Fruit fly (Drosophila melanogaster) whole organism, embryonic: ENCODE data around the gene Hr96.

Source experiments
- B-H2 ChIP-seq: fragments of 200-800 bp; sonication (Bioruptor generic); optimal IDR thresholded peaks from 2 replicates; lab custom pipeline; 2018; ENCODE audit warnings: missing biosample characterization, mild to moderate bottlenecking, missing genetic modification characterization
- Blimp-1 ChIP-seq: fragments of 200-800 bp; sonication (Bioruptor generic); optimal IDR thresholded peaks from 3 replicates; lab custom pipeline; 2018; ENCODE audit warnings: missing biosample characterization, missing genetic modification characterization, mild to moderate bottlenecking, moderate library complexity, missing genetic modification reagents
- BtbVII ChIP-seq: fragments of 200-800 bp; sonication (Bioruptor generic); optimal IDR thresholded peaks from 3 replicates; lab custom pipeline; 2017; ENCODE audit warnings: missing biosample characterization, mild to moderate bottlenecking, missing genetic modification characterization
- CG1024 ChIP-seq: fragments of 200-800 bp; sonication (Bioruptor generic); IDR thresholded peaks from 2 replicates; pipeline ENCODE4 v1.3.6; 2022; ENCODE audit warnings: missing biosample characterization, missing genetic modification characterization
- CG12155 ChIP-seq: fragments of 200-800 bp; sonication (Bioruptor generic); optimal IDR thresholded peaks from 3 replicates; lab custom pipeline; 2016; ENCODE audit warnings: missing biosample characterization, missing genetic modification characterization
- CG13775 ChIP-seq: fragments of 200-800 bp; sonication (Bioruptor generic); optimal IDR thresholded peaks from 3 replicates; lab custom pipeline; 2017; ENCODE audit warnings: missing biosample characterization, mild to moderate bottlenecking, missing genetic modification characterization
- CG14667 ChIP-seq: fragments of 200-800 bp; sonication (Bioruptor generic); IDR thresholded peaks from 2 replicates; pipeline ENCODE4 v1.3.6; 2022; ENCODE audit warnings: missing biosample characterization, missing genetic modification characterization
- CG1529 ChIP-seq: fragments of 200-800 bp; sonication (Bioruptor generic); optimal IDR thresholded peaks from 3 replicates; lab custom pipeline; 2018; ENCODE audit warnings: missing biosample characterization, missing genetic modification characterization
- CG1647 ChIP-seq: fragments of 200-800 bp; sonication (Bioruptor generic); optimal IDR thresholded peaks from 3 replicates; lab custom pipeline; 2016; ENCODE audit warnings: missing biosample characterization, missing genetic modification characterization
- CG16863 ChIP-seq: fragments of 200-800 bp; sonication (Bioruptor generic); optimal IDR thresholded peaks from 3 replicates; lab custom pipeline; 2016; ENCODE audit warnings: missing biosample characterization, missing genetic modification characterization
- CG17359 ChIP-seq: fragments of 200-800 bp; sonication (Bioruptor generic); optimal IDR thresholded peaks from 3 replicates; lab custom pipeline; 2018; ENCODE audit warnings: missing biosample characterization, mild to moderate bottlenecking, missing genetic modification characterization, moderate library complexity
- CG17829 ChIP-seq: fragments of 200-800 bp; optimal IDR thresholded peaks from 2 replicates; lab custom pipeline; 2019; ENCODE audit warnings: missing biosample characterization, mild to moderate bottlenecking, missing genetic modification characterization, moderate library complexity
- CG1832 ChIP-seq: fragments of 200-800 bp; sonication (Bioruptor generic); optimal IDR thresholded peaks from 2 replicates; lab custom pipeline; 2017; ENCODE audit warnings: missing biosample characterization, mild to moderate bottlenecking, missing genetic modification characterization, inconsistent platforms
- CG18764 ChIP-seq: fragments of 200-800 bp; sonication (Bioruptor generic); optimal IDR thresholded peaks from 3 replicates; lab custom pipeline; 2016; ENCODE audit warnings: missing biosample characterization, missing genetic modification characterization
- CG30020 ChIP-seq: fragments of 200-800 bp; optimal IDR thresholded peaks from 2 replicates; lab custom pipeline; 2019; ENCODE audit warnings: missing biosample characterization, mild to moderate bottlenecking, missing genetic modification characterization, moderate library complexity
- CG3995 ChIP-seq: fragments of 200-800 bp; sonication (Bioruptor generic); optimal IDR thresholded peaks from 3 replicates; lab custom pipeline; 2016; ENCODE audit warnings: missing biosample characterization, missing genetic modification characterization
- CG6683 ChIP-seq: fragments of 200-800 bp; sonication (Bioruptor generic); optimal IDR thresholded peaks from 2 replicates; lab custom pipeline; 2017; ENCODE audit warnings: missing biosample characterization, mild to moderate bottlenecking, missing genetic modification characterization, missing genetic modification reagents
- CG6765 ChIP-seq: fragments of 200-800 bp; sonication (Bioruptor generic); optimal IDR thresholded peaks from 3 replicates; lab custom pipeline; 2017; ENCODE audit warnings: missing biosample characterization, mild to moderate bottlenecking, missing genetic modification characterization
- CG6854 ChIP-seq: fragments of 200-800 bp; sonication (Bioruptor generic); optimal IDR thresholded peaks from 3 replicates; lab custom pipeline; 2017; ENCODE audit warnings: missing biosample characterization, mild to moderate bottlenecking, missing genetic modification characterization
- CG7745 ChIP-seq: fragments of 200-800 bp; sonication (Bioruptor generic); optimal IDR thresholded peaks from 2 replicates; lab custom pipeline; 2018; ENCODE audit warnings: missing biosample characterization, mild to moderate bottlenecking, missing genetic modification characterization, moderate library complexity
- CG7987 ChIP-seq: fragments of 200-800 bp; sonication (Bioruptor generic); optimal IDR thresholded peaks from 2 replicates; lab custom pipeline; 2018; ENCODE audit warnings: missing biosample characterization, mild to moderate bottlenecking, missing genetic modification characterization, moderate library complexity
- HLH3B ChIP-seq: fragments of 200-800 bp; sonication (Bioruptor generic); IDR thresholded peaks from 2 replicates; pipeline ENCODE4 v1.3.6; 2022; ENCODE audit warnings: missing biosample characterization, missing genetic modification characterization
- HLHmδ ChIP-seq: fragments of 200-800 bp; sonication (Bioruptor generic); optimal IDR thresholded peaks from 2 replicates; lab custom pipeline; 2018; ENCODE audit warnings: missing biosample characterization, mild to moderate bottlenecking, missing genetic modification characterization, moderate library complexity
- Hand ChIP-seq: fragments of 200-800 bp; sonication (Bioruptor generic); optimal IDR thresholded peaks from 2 replicates; lab custom pipeline; 2017; ENCODE audit warnings: mild to moderate bottlenecking, missing biosample characterization, missing genetic modification reagents, missing genetic modification characterization
- HmgZ ChIP-seq: fragments of 200-800 bp; sonication (Bioruptor generic); optimal IDR thresholded peaks from 2 replicates; lab custom pipeline; 2018; ENCODE audit warnings: missing biosample characterization, mild to moderate bottlenecking, missing genetic modification characterization
- Hsf ChIP-seq: fragments of 200-800 bp; sonication (Bioruptor generic); optimal IDR thresholded peaks from 3 replicates; lab custom pipeline; 2016; ENCODE audit warnings: missing biosample characterization, missing genetic modification characterization
- Med ChIP-seq: fragments of 200-800 bp; sonication (Bioruptor generic); peaks from one replicate; lab custom pipeline; 2016; ENCODE audit warnings: missing biosample characterization, missing genetic modification characterization, mild to moderate bottlenecking, inconsistent platforms, moderate library complexity
- PHDP ChIP-seq: fragments of 200-800 bp; sonication (Bioruptor generic); optimal IDR thresholded peaks from 3 replicates; lab custom pipeline; 2018; ENCODE audit warnings: missing biosample characterization, mild to moderate bottlenecking, missing genetic modification characterization, moderate library complexity
- Poxn ChIP-seq: fragments of 200-800 bp; sonication (Bioruptor generic); IDR thresholded peaks from 2 replicates; pipeline ENCODE4 v1.3.6; 2022; ENCODE audit warnings: missing biosample characterization, missing genetic modification characterization
- Sox100B ChIP-seq: fragments of 200-800 bp; sonication (Bioruptor generic); optimal IDR thresholded peaks from 3 replicates; lab custom pipeline; 2018; ENCODE audit warnings: missing biosample characterization, mild to moderate bottlenecking, missing genetic modification characterization
- Trl ChIP-seq, 3 experiments: fragments of >200 bp in 2 of 3; fragments of 200-800 bp in 1 of 3; sonication (Bioruptor generic) in 1 of 3; optimal IDR thresholded peaks; 2 replicates in 1 of 3; 3 replicates in 2 of 3; lab custom pipeline; 2016 to 2017; ENCODE audit warnings: missing biosample characterization in 1 of 3, missing genetic modification characterization in 1 of 3
- ara ChIP-seq: fragments of 200-800 bp; sonication (Bioruptor generic); IDR thresholded peaks from 2 replicates; pipeline ENCODE4 v1.3.6; 2022; ENCODE audit warnings: missing biosample characterization, missing genetic modification characterization
- bsh ChIP-seq, 2 experiments: fragments of 200-800 bp; sonication (Bioruptor generic); optimal IDR thresholded peaks; 2 replicates each; lab custom pipeline; 2017 to 2018; ENCODE audit warnings: mild to moderate bottlenecking in 2 of 2, missing biosample characterization in 2 of 2, missing genetic modification characterization in 2 of 2, moderate library complexity in 1 of 2
- chif ChIP-seq, 2 experiments: fragments of 200-800 bp; sonication (Bioruptor generic); optimal IDR thresholded peaks; 3 replicates each; lab custom pipeline; 2016; ENCODE audit warnings: missing biosample characterization in 2 of 2, missing genetic modification characterization in 2 of 2
- crp ChIP-seq, 2 experiments: fragments of 200-800 bp; sonication (Bioruptor generic); optimal IDR thresholded peaks; 2 replicates in 1 of 2; 3 replicates in 1 of 2; lab custom pipeline; 2017; ENCODE audit warnings: missing biosample characterization in 2 of 2, missing genetic modification characterization in 2 of 2, mild to moderate bottlenecking in 1 of 2, moderate library complexity in 1 of 2
- dpn ChIP-seq, 2 experiments: fragments of 200-800 bp; sonication (Bioruptor generic); optimal IDR thresholded peaks; 3 replicates each; lab custom pipeline; 2016; ENCODE audit warnings: missing biosample characterization in 2 of 2, missing genetic modification characterization in 2 of 2
- ftz-f1 ChIP-seq: fragments of 200-800 bp; sonication (Bioruptor generic); optimal IDR thresholded peaks from 2 replicates; lab custom pipeline; 2016; ENCODE audit warnings: missing biosample characterization, missing genetic modification characterization
- gcm ChIP-seq: fragments of 200-800 bp; sonication (Bioruptor generic); optimal IDR thresholded peaks from 2 replicates; lab custom pipeline; 2019; ENCODE audit warnings: missing biosample characterization, mild to moderate bottlenecking, missing genetic modification characterization, moderate library complexity
- gro ChIP-seq: fragments of 200-800 bp; sonication (Bioruptor generic); optimal IDR thresholded peaks from 2 replicates; lab custom pipeline; 2016; ENCODE audit warnings: missing biosample characterization, missing genetic modification characterization
- gsb ChIP-seq: fragments of 200-800 bp; sonication (Bioruptor generic); IDR thresholded peaks from 2 replicates; pipeline ENCODE4 v1.3.6; 2022; ENCODE audit warnings: missing biosample characterization, missing genetic modification characterization
- gsb-n ChIP-seq: fragments of 200-800 bp; sonication (Bioruptor generic); optimal IDR thresholded peaks from 3 replicates; lab custom pipeline; 2018; ENCODE audit warnings: missing biosample characterization, mild to moderate bottlenecking, missing genetic modification characterization
- insv ChIP-seq, 2 experiments: fragments of 200-800 bp; sonication (Bioruptor generic); optimal IDR thresholded peaks; 3 replicates each; lab custom pipeline; 2016 to 2018; ENCODE audit warnings: missing biosample characterization in 2 of 2, missing genetic modification characterization in 2 of 2
- kay ChIP-seq: fragments of 200-800 bp; sonication (Bioruptor generic); optimal IDR thresholded peaks from 2 replicates; lab custom pipeline; 2016; ENCODE audit warnings: missing biosample characterization, missing genetic modification characterization
- lbe ChIP-seq: fragments of 200-800 bp; sonication (Bioruptor generic); optimal IDR thresholded peaks from 2 replicates; lab custom pipeline; 2016; ENCODE audit warnings: missing biosample characterization, mild to moderate bottlenecking, missing genetic modification characterization
- nerfin-1 ChIP-seq: fragments of 200-800 bp; sonication (Bioruptor generic); optimal IDR thresholded peaks from 3 replicates; lab custom pipeline; 2019; ENCODE audit warnings: missing biosample characterization, mild to moderate bottlenecking, missing genetic modification characterization, moderate library complexity
- odd ChIP-seq: fragments of 200-800 bp; sonication (Bioruptor generic); optimal IDR thresholded peaks from 2 replicates; lab custom pipeline; 2017; ENCODE audit warnings: missing biosample characterization, mild to moderate bottlenecking, missing genetic modification characterization
- pfk ChIP-seq: fragments of 200-800 bp; sonication (Bioruptor generic); optimal IDR thresholded peaks from 2 replicates; lab custom pipeline; 2018; ENCODE audit warnings: missing biosample characterization, mild to moderate bottlenecking, missing genetic modification characterization, moderate library complexity
- sug ChIP-seq: fragments of 200-800 bp; optimal IDR thresholded peaks from 2 replicates; lab custom pipeline; 2019; ENCODE audit warnings: missing biosample characterization, mild to moderate bottlenecking, missing genetic modification characterization, moderate library complexity

Hr96 gene

DNA sequence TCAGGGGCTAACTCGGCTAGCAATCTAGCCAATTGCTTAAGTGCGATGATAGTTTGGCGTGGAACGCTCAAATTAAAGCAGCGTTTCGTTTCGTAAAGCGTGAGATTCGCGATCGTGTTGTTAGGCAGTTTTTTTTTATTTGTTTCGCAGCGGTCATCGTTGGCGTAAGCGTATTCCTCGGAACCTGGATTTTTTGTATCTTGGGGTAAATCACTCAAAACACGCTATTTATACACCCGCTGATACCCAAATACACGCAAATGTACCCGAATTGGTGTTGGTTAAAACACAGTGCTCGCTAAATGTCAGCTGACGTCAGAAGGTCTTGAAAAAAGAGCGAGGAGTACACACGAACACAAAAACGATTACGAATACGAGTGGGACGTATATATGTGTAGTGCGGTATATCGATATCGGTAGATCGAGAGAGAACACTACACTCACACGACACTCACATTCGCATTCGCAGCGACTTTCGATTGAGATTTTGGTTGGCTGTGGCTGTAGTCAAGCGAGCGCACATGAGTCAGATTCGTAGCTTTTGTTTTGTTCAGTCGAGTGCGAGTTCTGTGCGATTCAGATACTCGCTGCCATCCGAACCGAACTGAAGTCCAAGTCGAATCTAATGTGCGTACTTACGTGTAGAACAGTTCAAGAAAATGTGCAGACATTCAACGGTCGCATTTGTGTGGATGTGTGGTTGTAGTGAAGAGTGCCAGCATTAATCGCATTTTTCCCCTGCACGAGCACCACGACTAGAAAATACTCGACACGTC lies 24.9 kb downstream of the Hr96 start (continued):
- TF ChIP-seq CG17359 (tag; lab: Kevin White, UChicago), result peak; percentile 13
- no peak for TF ChIP-seq dpn (GFP tag; optimal IDR thresholded peaks at IDR 0.05; lab: Kevin White, UChicago)
- no peak for TF ChIP-seq CG1832
- peak; percentile 38 for TF ChIP-seq CG7745
- no peak for TF ChIP-seq Sox100B (GFP tag; lab: Kevin White, UChicago)
- TF ChIP-seq bsh (GFP tag; optimal IDR thresholded peaks at IDR 0.05; lab: Kevin White, UChicago), result peak in 1 of 2 experiments; percentile 37
- peak; percentile 70 for TF ChIP-seq B-H2
- TF ChIP-seq CG30020 (tag; lab: Kevin White, UChicago), result peak; percentile 33
- TF ChIP-seq ftz-f1, result peak; percentile 46
- TF ChIP-seq ara (GFP tag; lab: Robert Waterston, UW), result no peak
- peak; percentile 94 for TF ChIP-seq pfk (GFP tag; lab: Kevin White, UChicago)
- TF ChIP-seq CG6683 (GFP tag; lab: Kevin White, UChicago), result no peak
- no peak for TF ChIP-seq CG16863
- TF ChIP-seq HLHmδ (GFP tag; lab: Kevin White, UChicago), result peak; percentile 73
- no peak for TF ChIP-seq CG1529
- TF ChIP-seq gcm (GFP tag; lab: Kevin White, UChicago), result peak; percentile 42
- TF ChIP-seq CG6854 (GFP tag; lab: Kevin White, UChicago), result peak; percentile 10
- TF ChIP-seq Trl (optimal IDR thresholded peaks at IDR 0.05; lab: Kevin White, UChicago), result peak; percentile 49 to 84
- TF ChIP-seq Trl (GFP tag; optimal IDR thresholded peaks at IDR 0.05; lab: Kevin White, UChicago), result peak; percentile 9
- no peak for TF ChIP-seq CG14667
- peak; percentile 55 for TF ChIP-seq Blimp-1
- no peak for TF ChIP-seq nerfin-1 (tag; lab: Kevin White, UChicago)
- peak; percentile 93 for TF ChIP-seq kay (GFP tag; lab: Kevin White, UChicago)
- peak; percentile 85 for TF ChIP-seq CG12155 (GFP tag; lab: Kevin White, UChicago)
- peak; percentile 65 for TF ChIP-seq CG3995 (GFP tag; lab: Kevin White, UChicago)
- peak; percentile 88 for TF ChIP-seq lbe (GFP tag; lab: Kevin White, UChicago)
- TF ChIP-seq PHDP (tag; lab: Kevin White, UChicago), result peak; percentile 42
- TF ChIP-seq HmgZ (tag; lab: Kevin White, UChicago), result peak; percentile 75
- peak; percentile 80 for TF ChIP-seq Med (GFP tag; lab: Kevin White, UChicago)
- peak in 1 of 2 experiments; percentile 5 for TF ChIP-seq insv (GFP tag; optimal IDR thresholded peaks at IDR 0.05; lab: Kevin White, UChicago)
- peak; percentile 48 for TF ChIP-seq odd (GFP tag; lab: Kevin White, UChicago)
- TF ChIP-seq Hand (GFP tag; lab: Kevin White, UChicago), result peak; percentile 55
- peak; percentile 61 for TF ChIP-seq BtbVII
- TF ChIP-seq HLH3B (GFP tag; lab: Robert Waterston, UW), result no peak
- TF ChIP-seq CG17829, result peak; percentile 45
- TF ChIP-seq CG18764 (GFP tag; lab: Kevin White, UChicago), result peak; percentile 25
- peak in 1 of 2 experiments; percentile 56 for TF ChIP-seq crp (GFP tag; optimal IDR thresholded peaks at IDR 0.05; lab: Kevin White, UChicago)
- peak; percentile 4 for TF ChIP-seq gro (GFP tag; lab: Kevin White, UChicago)
- TF ChIP-seq sug (tag; lab: Kevin White, UChicago), result peak; percentile 68
- no peak for TF ChIP-seq CG1647 (GFP tag; lab: Kevin White, UChicago)
- no peak for TF ChIP-seq Hsf (GFP tag; lab: Kevin White, UChicago)
- TF ChIP-seq CG13775 (GFP tag; lab: Kevin White, UChicago), result no peak
- TF ChIP-seq chif (GFP tag; optimal IDR thresholded peaks at IDR 0.05; lab: Kevin White, UChicago), result no peak
- no peak for TF ChIP-seq CG1024 (GFP tag; lab: Robert Waterston, UW)
- peak; percentile 54 for TF ChIP-seq CG6765 (GFP tag; lab: Kevin White, UChicago)
- peak; percentile 52 for TF ChIP-seq CG7987 (GFP tag; lab: Kevin White, UChicago)
- TF ChIP-seq Poxn (GFP tag; lab: Robert Waterston, UW), result no peak
- no peak for TF ChIP-seq gsb-n (tag; lab: Kevin White, UChicago)
- TF ChIP-seq gsb (GFP tag; lab: Robert Waterston, UW), result no peak
